Fruit fly (Drosophila melanogaster): ENCODE measurements around the gene sqz.

Gene sqz

DNA sequence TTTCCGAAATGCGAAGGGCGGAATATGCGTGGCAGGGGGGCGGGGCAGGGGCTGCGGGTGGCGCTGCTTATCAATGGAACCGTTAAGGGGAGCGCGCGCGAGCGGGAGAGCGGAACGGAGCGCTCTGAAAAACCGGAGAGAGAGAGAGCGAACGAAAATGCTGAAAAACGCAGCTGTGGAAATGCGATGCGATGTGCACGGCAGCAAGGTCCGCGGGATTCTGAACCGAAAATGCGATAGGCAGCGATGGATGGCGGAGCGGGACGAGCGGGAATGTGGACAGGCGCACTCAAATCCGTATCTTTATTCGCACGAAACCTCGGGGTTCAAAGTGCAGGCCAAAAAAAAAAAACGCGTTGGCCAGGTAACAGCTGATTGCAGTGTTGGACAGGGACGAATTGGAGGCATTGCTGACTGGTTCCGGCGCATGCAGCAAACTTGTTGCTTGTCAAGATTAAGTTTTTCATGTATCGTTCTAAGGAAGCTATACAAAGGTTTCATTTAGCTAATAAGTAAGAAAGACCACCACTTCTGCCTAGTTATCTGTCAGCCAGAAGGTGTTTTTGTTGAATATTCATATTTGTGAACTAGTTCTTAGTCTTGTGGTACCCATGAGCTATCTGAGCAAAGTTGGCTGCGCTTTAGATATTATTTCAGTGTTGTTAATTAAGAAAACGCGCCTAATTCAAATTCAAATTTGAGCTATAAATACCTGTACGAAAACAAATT, 16.3 kb upstream of the sqz start, which contains the start of gene Ppcs (continued):
- peak; percentile 35 to 76 for TF ChIP-seq dpn (GFP tag; optimal IDR thresholded peaks at IDR 0.05)
- peak; percentile 75; the same call in 1 of the 2 replicates for TF ChIP-seq CG16779 (GFP tag; IDR thresholded peaks at IDR 0.05)
- peak; percentile 45; the same call in 2 of the 3 replicates for TF ChIP-seq otp (GFP tag; IDR thresholded peaks at IDR 0.05)
- peak; percentile 33 for TF ChIP-seq CG8924 (tag; optimal IDR thresholded peaks at IDR 0.05)
- TF ChIP-seq CG9817 (tag; optimal IDR thresholded peaks at IDR 0.05) = peak; percentile 56
- TF ChIP-seq pum (GFP tag; optimal IDR thresholded peaks at IDR 0.05) = peak; percentile 70
- peak; percentile 66 for TF ChIP-seq Jarid2 (GFP tag; optimal IDR thresholded peaks at IDR 0.05)
- TF ChIP-seq dm (GFP tag; optimal IDR thresholded peaks at IDR 0.05) = peak; percentile 75
- TF ChIP-seq tgo (GFP tag; IDR thresholded peaks at IDR 0.05) = no peak
- TF ChIP-seq nerfin-1 (tag; optimal IDR thresholded peaks at IDR 0.05) = peak; percentile 62
- TF ChIP-seq twi (tag; optimal IDR thresholded peaks at IDR 0.05) = peak; percentile 60
- TF ChIP-seq crc (GFP tag; optimal IDR thresholded peaks at IDR 0.05) = peak; percentile 20
- TF ChIP-seq CG12942 (GFP tag; optimal IDR thresholded peaks at IDR 0.05) = peak; percentile 49
- peak; percentile 74 for TF ChIP-seq pho (GFP tag; optimal IDR thresholded peaks at IDR 0.05)
- peak; percentile 54 for TF ChIP-seq Chrac-16 (GFP tag; optimal IDR thresholded peaks at IDR 0.05)
- TF ChIP-seq run (tag; optimal IDR thresholded peaks at IDR 0.05) = no peak
- no peak for TF ChIP-seq Ravus (GFP tag; IDR thresholded peaks at IDR 0.05)
- no peak; the same call in 1 of the 2 replicates for TF ChIP-seq HLH3B (GFP tag; IDR thresholded peaks at IDR 0.05)
- TF ChIP-seq ranshi (GFP tag; IDR thresholded peaks at IDR 0.05) = 0 out of 2 replicates have a peak, but pooled peaks have one; percentile 16
- TF ChIP-seq CG7928 (GFP tag; optimal IDR thresholded peaks at IDR 0.05) = peak; percentile 49
- TF ChIP-seq her (GFP tag; optimal IDR thresholded peaks at IDR 0.05) = peak; percentile 58
- TF ChIP-seq CG12391 (tag; optimal IDR thresholded peaks at IDR 0.05) = peak; percentile 54
- TF ChIP-seq CG3726 (GFP tag; IDR thresholded peaks at IDR 0.05) = no peak
- TF ChIP-seq nom (GFP tag; optimal IDR thresholded peaks at IDR 0.05) = peak; percentile 98
- TF ChIP-seq CG6254 (GFP tag; optimal IDR thresholded peaks at IDR 0.05) = peak; percentile 57
- TF ChIP-seq lilli (GFP tag; optimal IDR thresholded peaks at IDR 0.05) = peak; percentile 73
- TF ChIP-seq sim (GFP tag; IDR thresholded peaks at IDR 0.05) = no peak
- peak; percentile 25 for TF ChIP-seq abd-A (tag; optimal IDR thresholded peaks at IDR 0.05)
- TF ChIP-seq CG7963 (GFP tag; IDR thresholded peaks at IDR 0.05; ENCODE audit: partially characterized antibody) = 0 out of 3 replicates have a peak, but pooled peaks have one; percentile 22
- peak; percentile 49; the same call in 1 of the 2 replicates for TF ChIP-seq hbn (GFP tag; IDR thresholded peaks at IDR 0.05; ENCODE audit: partially characterized antibody)
- peak; percentile 62 for TF ChIP-seq CG2678 (tag; optimal IDR thresholded peaks at IDR 0.05)
- TF ChIP-seq CG17568 (GFP tag; optimal IDR thresholded peaks at IDR 0.05) = no peak
- peak; percentile 48 for TF ChIP-seq CG9932 (GFP tag; IDR thresholded peaks at IDR 0.05)
- no peak for TF ChIP-seq tll (GFP tag; optimal IDR thresholded peaks at IDR 0.05)
- TF ChIP-seq sob (GFP tag; IDR thresholded peaks at IDR 0.05) = peak; percentile 80
- peak; percentile 77 for TF ChIP-seq Hmr (GFP tag; optimal IDR thresholded peaks at IDR 0.05)
- no peak for TF ChIP-seq pita (GFP tag; optimal IDR thresholded peaks at IDR 0.05)
- TF ChIP-seq eve (GFP tag; optimal IDR thresholded peaks at IDR 0.05) = no peak
- 0 out of 2 replicates have a peak, but pooled peaks have one; percentile 27 for TF ChIP-seq CG11247 (GFP tag; IDR thresholded peaks at IDR 0.05)
- no peak for TF ChIP-seq Nf-YA (GFP tag; IDR thresholded peaks at IDR 0.05)
- TF ChIP-seq Antp (GFP tag; optimal IDR thresholded peaks at IDR 0.05) = peak; percentile 50
- peak; percentile 35 for TF ChIP-seq D19B (GFP tag; optimal IDR thresholded peaks at IDR 0.05)
- peak; percentile 54 for TF ChIP-seq da (GFP tag; optimal IDR thresholded peaks at IDR 0.05)
- peak; percentile 47 for TF ChIP-seq CG10654 (GFP tag; optimal IDR thresholded peaks at IDR 0.05)
- peak; percentile 14 for TF ChIP-seq CG2202 (tag; optimal IDR thresholded peaks at IDR 0.05)
- TF ChIP-seq fd64A (GFP tag; optimal IDR thresholded peaks at IDR 0.05) = no peak
- peak; percentile 73 for TF ChIP-seq CG13296 (GFP tag; optimal IDR thresholded peaks at IDR 0.05)
- TF ChIP-seq HmgD (GFP tag; optimal IDR thresholded peaks at IDR 0.05) = peak; percentile 73
- TF ChIP-seq Sry-δ (GFP tag; optimal IDR thresholded peaks at IDR 0.05) = peak; percentile 56

Data from whole organism, embryonic.